Worm (Caenorhabditis elegans) whole organism, mixed stage, embryonic: Measurements from ENCODE around the gene Y43C5B.3.

Experiments
- M03D4.4 ChIP-seq: sonication (generic microtip); optimal IDR thresholded peaks from 2 replicates; lab custom pipeline; 2017; ENCODE audit warnings: mild to moderate bottlenecking, missing genetic modification characterization, missing compliant biosample characterization
- bed-3 ChIP-seq: fragments of 200-800 bp; sonication (Bioruptor generic); optimal IDR thresholded peaks from 3 replicates; lab custom pipeline; 2018; ENCODE audit warnings: mild to moderate bottlenecking, missing genetic modification characterization, moderate library complexity, missing compliant biosample characterization
- ceh-39 ChIP-seq: fragments of 150-350 bp; optimal IDR thresholded peaks from 2 replicates; lab custom pipeline; 2014; ENCODE audit warnings: missing biosample characterization, missing genetic modification characterization
- ceh-43 ChIP-seq: fragments of 200-800 bp; sonication (Bioruptor generic); optimal IDR thresholded peaks from 2 replicates; lab custom pipeline; 2018; ENCODE audit warnings: mild to moderate bottlenecking, missing genetic modification characterization, moderate library complexity, missing compliant biosample characterization
- ceh-83 ChIP-seq: fragments of 200-800 bp; sonication (Bioruptor generic); optimal IDR thresholded peaks from 2 replicates; lab custom pipeline; 2018; ENCODE audit warnings: mild to moderate bottlenecking, missing genetic modification characterization, missing compliant biosample characterization
- ces-1 ChIP-seq: fragments of 150-350 bp; optimal IDR thresholded peaks from 2 replicates; lab custom pipeline; 2014; ENCODE audit warnings: missing biosample characterization, missing genetic modification reagents, missing genetic modification characterization
- cnd-1 ChIP-seq: fragments of 200-800 bp; sonication (Bioruptor generic); optimal IDR thresholded peaks from 2 replicates; lab custom pipeline; 2018; ENCODE audit warnings: mild to moderate bottlenecking, missing genetic modification characterization, missing compliant biosample characterization
- drap-1 ChIP-seq: fragments of 200-800 bp; sonication (Bioruptor generic); optimal IDR thresholded peaks from 3 replicates; lab custom pipeline; 2018; ENCODE audit warnings: mild to moderate bottlenecking, missing genetic modification characterization, missing compliant biosample characterization
- elt-1 ChIP-seq: sonication (generic microtip); optimal IDR thresholded peaks from 2 replicates; lab custom pipeline; 2017; ENCODE audit warnings: missing genetic modification characterization, mild to moderate bottlenecking, missing compliant biosample characterization, antibody characterized with exemption, moderate library complexity, borderline replicate concordance; ENCODE audit not compliant: insufficient read depth
- flh-1 ChIP-seq: fragments of 200-800 bp; sonication (Bioruptor generic); optimal IDR thresholded peaks from 2 replicates; lab custom pipeline; 2018; ENCODE audit warnings: mild to moderate bottlenecking, missing genetic modification characterization, moderate library complexity, missing compliant biosample characterization
- ham-2 ChIP-seq: fragments of 200-800 bp; sonication (Bioruptor generic); optimal IDR thresholded peaks from 2 replicates; lab custom pipeline; 2018; ENCODE audit warnings: mild to moderate bottlenecking, missing genetic modification characterization, missing compliant biosample characterization
- hlh-1 ChIP-seq: fragments of 150-350 bp; optimal IDR thresholded peaks from 2 replicates; lab custom pipeline; 2014; ENCODE audit warnings: missing biosample characterization, missing genetic modification reagents, missing genetic modification characterization
- lin-13 ChIP-seq: fragments of 150-350 bp; optimal IDR thresholded peaks from 2 replicates; lab custom pipeline; 2014; ENCODE audit warnings: missing biosample characterization, missing genetic modification characterization
- lin-32 ChIP-seq: fragments of 200-800 bp; sonication (Bioruptor generic); optimal IDR thresholded peaks from 2 replicates; lab custom pipeline; 2018; ENCODE audit warnings: mild to moderate bottlenecking, missing genetic modification characterization, missing compliant biosample characterization
- lsy-2 ChIP-seq: fragments of 150-350 bp; optimal IDR thresholded peaks from 2 replicates; lab custom pipeline; 2014; ENCODE audit warnings: missing biosample characterization, missing genetic modification characterization
- mep-1 ChIP-seq: fragments of 150-350 bp; optimal IDR thresholded peaks from 2 replicates; lab custom pipeline; 2017; ENCODE audit warnings: missing biosample characterization, missing genetic modification reagents, missing genetic modification characterization, inconsistent platforms
- mls-2 ChIP-seq: sonication (generic microtip); optimal IDR thresholded peaks from 2 replicates; lab custom pipeline; 2016; ENCODE audit warnings: mild to moderate bottlenecking, missing genetic modification characterization, moderate library complexity, missing compliant biosample characterization
- nhr-12 ChIP-seq: fragments of 150-350 bp; optimal IDR thresholded peaks from 2 replicates; lab custom pipeline; 2014; ENCODE audit warnings: missing biosample characterization, missing genetic modification characterization
- nhr-2 ChIP-seq: fragments of 150-350 bp; optimal IDR thresholded peaks from 2 replicates; lab custom pipeline; 2014; ENCODE audit warnings: missing biosample characterization, missing genetic modification characterization
- nhr-237 ChIP-seq: fragments of 150-350 bp; optimal IDR thresholded peaks from 2 replicates; lab custom pipeline; 2014; ENCODE audit warnings: missing biosample characterization, missing genetic modification characterization
- nhr-28 ChIP-seq: fragments of 150-350 bp; optimal IDR thresholded peaks from 2 replicates; lab custom pipeline; 2014; ENCODE audit warnings: missing biosample characterization, missing genetic modification characterization
- nhr-76 ChIP-seq: sonication (generic microtip); optimal IDR thresholded peaks from 2 replicates; lab custom pipeline; 2017; ENCODE audit warnings: missing biosample characterization, missing genetic modification characterization
- pha-4 ChIP-seq: fragments of 150-350 bp; optimal IDR thresholded peaks from 2 replicates; lab custom pipeline; 2018; ENCODE audit warnings: missing biosample characterization, missing genetic modification reagents, missing genetic modification characterization
- sem-2 ChIP-seq: fragments of 200-800 bp; sonication (Bioruptor generic); optimal IDR thresholded peaks from 2 replicates; lab custom pipeline; 2018; ENCODE audit warnings: mild to moderate bottlenecking, missing genetic modification characterization, missing compliant biosample characterization
- snpc-4 ChIP-seq: fragments of 150-350 bp; optimal IDR thresholded peaks from 2 replicates; lab custom pipeline; 2014; ENCODE audit warnings: missing biosample characterization, missing genetic modification characterization
- sptf-1 ChIP-seq: sonication (generic microtip); optimal IDR thresholded peaks from 2 replicates; lab custom pipeline; 2017; ENCODE audit warnings: mild to moderate bottlenecking, missing genetic modification characterization, moderate library complexity, missing compliant biosample characterization
- tbx-8 ChIP-seq: fragments of 200-800 bp; sonication (Bioruptor generic); optimal IDR thresholded peaks from 2 replicates; lab custom pipeline; 2018; ENCODE audit warnings: mild to moderate bottlenecking, missing genetic modification characterization, moderate library complexity, missing compliant biosample characterization
- unc-120 ChIP-seq: sonication (generic microtip); optimal IDR thresholded peaks from 2 replicates; lab custom pipeline; 2017; ENCODE audit warnings: missing genetic modification characterization, missing compliant biosample characterization; ENCODE audit not compliant: poor library complexity, severe bottlenecking
- unc-39 ChIP-seq: fragments of 150-350 bp; optimal IDR thresholded peaks from 2 replicates; lab custom pipeline; 2014; ENCODE audit warnings: missing biosample characterization, missing genetic modification characterization
- unc-62 ChIP-seq: fragments of 150-350 bp; optimal IDR thresholded peaks from 2 replicates; lab custom pipeline; 2014; ENCODE audit warnings: missing biosample characterization, missing genetic modification reagents, missing genetic modification characterization
- ztf-11 ChIP-seq: fragments of 150-350 bp; optimal IDR thresholded peaks from 2 replicates; lab custom pipeline; 2014; ENCODE audit warnings: missing biosample characterization, missing genetic modification characterization

Gene Y43C5B.3

ce11 chrIV:10346948-10347347 lies 3.4 kb upstream of the Y43C5B.3 start:
- no peak for TF ChIP-seq bed-3 (GFP tag; lab: Kevin White, UChicago)
- TF ChIP-seq hlh-1: no peak
- no peak for TF ChIP-seq sem-2 (GFP tag; lab: Kevin White, UChicago)
- TF ChIP-seq lin-13 (tag; lab: Kevin White, UChicago): no peak
- TF ChIP-seq snpc-4 (tag; lab: Kevin White, UChicago): no peak
- no peak for TF ChIP-seq lin-32
- no peak for TF ChIP-seq nhr-76 (tag; lab: Kevin White, UChicago)
- TF ChIP-seq unc-62 (GFP tag; lab: Kevin White, UChicago): no peak
- TF ChIP-seq ztf-11 (tag; lab: Kevin White, UChicago): no peak
- TF ChIP-seq nhr-12 (tag; lab: Kevin White, UChicago): no peak
- no peak for TF ChIP-seq pha-4 (tag; lab: Kevin White, UChicago)
- no peak for TF ChIP-seq unc-120 (tag; lab: Kevin White, UChicago)

- no peak for TF ChIP-seq sptf-1 (tag; lab: Kevin White, UChicago)
- peak; percentile 74 for TF ChIP-seq ces-1
Measured at ce11 chrIV:10347528-10347927, 2.9 kb upstream of the Y43C5B.3 start.

ce11 chrIV:10352243-10352642 lies 1.9 kb downstream of the Y43C5B.3 start, which contains the start of gene Y43C5B.2:
TSS of gene Y43C5B.2 (minus strand) at chrIV:10352343.
- TF ChIP-seq ztf-11 (tag; lab: Kevin White, UChicago) (no peak), bed-3 (GFP tag; lab: Kevin White, UChicago) (no peak), sem-2 (GFP tag; lab: Kevin White, UChicago) (no peak), ceh-39 (tag; lab: Kevin White, UChicago) (no peak), nhr-28 (tag; lab: Kevin White, UChicago) (no peak), mep-1 (tag; lab: Kevin White, UChicago) (no peak), hlh-1 (no peak), flh-1 (no peak), lsy-2 (tag; lab: Kevin White, UChicago) (no peak), unc-39 (tag; lab: Kevin White, UChicago) (no peak), unc-120 (tag; lab: Kevin White, UChicago) (no peak), snpc-4 (tag; lab: Kevin White, UChicago) (no peak), ceh-43 (GFP tag; lab: Kevin White, UChicago) (no peak), tbx-8 (no peak), cnd-1 (no peak), pha-4 (tag; lab: Kevin White, UChicago) (no peak)

- TF ChIP-seq ham-2 (no peak), ces-1 (no peak), sptf-1 (tag; lab: Kevin White, UChicago) (no peak), pha-4 (tag; lab: Kevin White, UChicago) (no peak), nhr-76 (tag; lab: Kevin White, UChicago) (no peak), nhr-28 (tag; lab: Kevin White, UChicago) (no peak), drap-1 (no peak), lin-32 (no peak)
- TF ChIP-seq, all 35 proteins: peak for 0
Measured at ce11 chrIV:10357072-10357471, 6.7 kb downstream of the Y43C5B.3 start, which contains the start of gene R11A8.1. TSS of gene R11A8.1 (minus strand) at chrIV:10357172.

ce11 chrIV:10357842-10358241 lies 7.5 kb downstream of the Y43C5B.3 start, which contains the start of gene gkow-1:
TSS of gene gkow-1 (plus strand) at chrIV:10358142.
- TF ChIP-seq ces-1 (peak; percentile 35), ceh-39 (tag; lab: Kevin White, UChicago) (no peak)
- TF ChIP-seq, all 35 proteins: peak for 1

- TF ChIP-seq nhr-28 (tag; lab: Kevin White, UChicago) (no peak), mls-2 (tag; lab: Kevin White, UChicago) (no peak), mep-1 (tag; lab: Kevin White, UChicago) (no peak), ceh-43 (GFP tag; lab: Kevin White, UChicago) (no peak), unc-39 (tag; lab: Kevin White, UChicago) (no peak), nhr-237 (tag; lab: Kevin White, UChicago) (no peak), unc-62 (GFP tag; lab: Kevin White, UChicago) (no peak), nhr-2 (tag; lab: Kevin White, UChicago) (no peak), elt-1 (no peak), unc-120 (tag; lab: Kevin White, UChicago) (no peak), pha-4 (tag; lab: Kevin White, UChicago) (no peak), snpc-4 (tag; lab: Kevin White, UChicago) (no peak), sem-2 (GFP tag; lab: Kevin White, UChicago) (no peak), cnd-1 (no peak), tbx-8 (no peak), hlh-1 (no peak), ceh-83 (GFP tag; lab: Kevin White, UChicago) (no peak), M03D4.4 (no peak), ham-2 (no peak), sptf-1 (tag; lab: Kevin White, UChicago) (no peak)
Measured at ce11 chrIV:10360336-10360735, 9.9 kb downstream of the Y43C5B.3 start, which contains the start of gene ugt-59. TSS of gene ugt-59 (plus strand) at chrIV:10360636.
